Worm (Caenorhabditis elegans) whole organism, L2 larva: ENCODE measurements around the gene plep-1.

Experiments used
- C34F6.9 ChIP-seq: fragments of 150-350 bp; optimal IDR thresholded peaks from 2 replicates; lab custom pipeline; 2014; ENCODE audit warnings: missing biosample characterization, missing genetic modification characterization
- F13H6.1 ChIP-seq: sonication (generic microtip); optimal IDR thresholded peaks from 2 replicates; lab custom pipeline; 2016; ENCODE audit warnings: missing genetic modification characterization, missing compliant biosample characterization
- R02D3.7 ChIP-seq: fragments of 150-350 bp; optimal IDR thresholded peaks from 2 replicates; lab custom pipeline; 2014; ENCODE audit warnings: missing biosample characterization, missing genetic modification characterization
- ZK546.5 ChIP-seq: sonication (generic microtip); optimal IDR thresholded peaks from 2 replicates; lab custom pipeline; 2017; ENCODE audit warnings: missing biosample characterization, missing genetic modification characterization
- aly-2 ChIP-seq: fragments of 150-350 bp; optimal IDR thresholded peaks from 2 replicates; lab custom pipeline; 2014; ENCODE audit warnings: missing biosample characterization, missing genetic modification characterization
- ama-1 ChIP-seq: fragments of 150-350 bp; optimal IDR thresholded peaks from 2 replicates; lab custom pipeline; 2018; ENCODE audit warnings: inconsistent platforms
- blmp-1 ChIP-seq: sonication (generic microtip); optimal IDR thresholded peaks from 2 replicates; lab custom pipeline; 2017; ENCODE audit warnings: missing genetic modification characterization, mild to moderate bottlenecking, missing compliant biosample characterization, antibody characterized with exemption, moderate library complexity; ENCODE audit not compliant: insufficient read depth
- ceh-82 ChIP-seq: fragments of 150-350 bp; optimal IDR thresholded peaks from 2 replicates; lab custom pipeline; 2014; ENCODE audit warnings: missing biosample characterization, missing genetic modification characterization
- dmd-4 ChIP-seq: sonication (generic microtip); optimal IDR thresholded peaks from 2 replicates; lab custom pipeline; 2017; ENCODE audit warnings: missing biosample characterization, missing genetic modification characterization
- egl-27 ChIP-seq: sonication (generic microtip); optimal IDR thresholded peaks from 3 replicates; lab custom pipeline; 2017; ENCODE audit warnings: missing biosample characterization, missing genetic modification reagents, missing genetic modification characterization
- elt-3 ChIP-seq: sonication (generic microtip); optimal IDR thresholded peaks from 2 replicates; lab custom pipeline; 2017; ENCODE audit warnings: missing biosample characterization, missing genetic modification characterization
- fos-1 ChIP-seq: fragments of 150-350 bp; optimal IDR thresholded peaks from 2 replicates; lab custom pipeline; 2014; ENCODE audit warnings: missing biosample characterization, missing genetic modification characterization
- lin-11 ChIP-seq: fragments of 150-350 bp; sonication (generic microtip); optimal IDR thresholded peaks from 2 replicates; lab custom pipeline; 2014; ENCODE audit warnings: missing biosample characterization, missing genetic modification characterization, inconsistent platforms, mixed read lengths
- lin-39 ChIP-seq: fragments of 150-350 bp; optimal IDR thresholded peaks from 2 replicates; lab custom pipeline; 2014; ENCODE audit warnings: missing biosample characterization, missing genetic modification reagents, missing genetic modification characterization
- lsy-2 ChIP-seq, 2 experiments: fragments of 150-350 bp in 1 of 2; sonication (generic microtip) in 1 of 2; optimal IDR thresholded peaks; 2 replicates each; lab custom pipeline; 2014 to 2017; ENCODE audit warnings: missing biosample characterization in 2 of 2, missing genetic modification characterization in 2 of 2
- mbf-1 ChIP-seq: sonication (generic microtip); optimal IDR thresholded peaks from 2 replicates; lab custom pipeline; 2017; ENCODE audit warnings: missing biosample characterization, missing genetic modification characterization
- mdl-1 ChIP-seq, 2 experiments: fragments of 150-350 bp in 1 of 2; sonication (generic microtip) in 1 of 2; optimal IDR thresholded peaks; 2 replicates each; lab custom pipeline; 2017; ENCODE audit warnings: missing biosample characterization in 2 of 2, missing genetic modification characterization in 2 of 2
- nhr-21 ChIP-seq: fragments of 150-350 bp; optimal IDR thresholded peaks from 2 replicates; lab custom pipeline; 2014; ENCODE audit warnings: missing biosample characterization, missing genetic modification characterization
- nhr-23 ChIP-seq: fragments of 150-350 bp; optimal IDR thresholded peaks from 2 replicates; lab custom pipeline; 2014; ENCODE audit warnings: missing biosample characterization, missing genetic modification reagents, missing genetic modification characterization
- nhr-237 ChIP-seq: fragments of 150-350 bp; optimal IDR thresholded peaks from 2 replicates; lab custom pipeline; 2014; ENCODE audit warnings: missing biosample characterization, missing genetic modification characterization
- nhr-25 ChIP-seq: fragments of 150-350 bp; sonication (generic microtip); optimal IDR thresholded peaks from 3 replicates; lab custom pipeline; 2014; ENCODE audit warnings: missing biosample characterization, missing genetic modification characterization
- nhr-6 ChIP-seq: fragments of 150-350 bp; optimal IDR thresholded peaks from 2 replicates; lab custom pipeline; 2014; ENCODE audit warnings: missing biosample characterization, missing genetic modification characterization
- peb-1 ChIP-seq: fragments of 150-350 bp; optimal IDR thresholded peaks from 2 replicates; lab custom pipeline; 2014; ENCODE audit warnings: missing biosample characterization, missing genetic modification characterization
- sem-4 ChIP-seq: fragments of 150-350 bp; optimal IDR thresholded peaks from 2 replicates; lab custom pipeline; 2014; ENCODE audit warnings: missing biosample characterization, missing genetic modification reagents, missing genetic modification characterization
- sma-3 ChIP-seq: sonication (generic microtip); optimal IDR thresholded peaks from 2 replicates; lab custom pipeline; 2016; ENCODE audit warnings: missing genetic modification reagents, missing genetic modification characterization, missing compliant biosample characterization
- sma-9 ChIP-seq, 2 experiments: fragments of 150-350 bp in 1 of 2; sonication (generic microtip) in 1 of 2; optimal IDR thresholded peaks; 2 replicates each; lab custom pipeline; 2014 to 2016; ENCODE audit warnings: missing genetic modification characterization in 2 of 2, mild to moderate bottlenecking in 1 of 2, missing biosample characterization in 1 of 2, missing compliant biosample characterization in 1 of 2, missing genetic modification reagents in 1 of 2, moderate library complexity in 1 of 2
- snpc-4 ChIP-seq: fragments of 150-350 bp; optimal IDR thresholded peaks from 2 replicates; lab custom pipeline; 2014; ENCODE audit warnings: missing biosample characterization, missing genetic modification characterization
- unc-39 ChIP-seq: fragments of 150-350 bp; optimal IDR thresholded peaks from 2 replicates; lab custom pipeline; 2014; ENCODE audit warnings: missing biosample characterization, missing genetic modification characterization
- unc-55 ChIP-seq: fragments of 150-350 bp; sonication (generic microtip); optimal IDR thresholded peaks from 3 replicates; lab custom pipeline; 2014; ENCODE audit warnings: missing biosample characterization, missing genetic modification reagents, missing genetic modification characterization
- ztf-11 ChIP-seq: sonication (generic microtip); optimal IDR thresholded peaks from 2 replicates; lab custom pipeline; 2017; ENCODE audit warnings: missing biosample characterization, missing genetic modification characterization
- ztf-4 ChIP-seq: fragments of 150-350 bp; optimal IDR thresholded peaks from 2 replicates; lab custom pipeline; 2014; ENCODE audit warnings: missing biosample characterization, missing genetic modification characterization

The plep-1 gene

DNA sequence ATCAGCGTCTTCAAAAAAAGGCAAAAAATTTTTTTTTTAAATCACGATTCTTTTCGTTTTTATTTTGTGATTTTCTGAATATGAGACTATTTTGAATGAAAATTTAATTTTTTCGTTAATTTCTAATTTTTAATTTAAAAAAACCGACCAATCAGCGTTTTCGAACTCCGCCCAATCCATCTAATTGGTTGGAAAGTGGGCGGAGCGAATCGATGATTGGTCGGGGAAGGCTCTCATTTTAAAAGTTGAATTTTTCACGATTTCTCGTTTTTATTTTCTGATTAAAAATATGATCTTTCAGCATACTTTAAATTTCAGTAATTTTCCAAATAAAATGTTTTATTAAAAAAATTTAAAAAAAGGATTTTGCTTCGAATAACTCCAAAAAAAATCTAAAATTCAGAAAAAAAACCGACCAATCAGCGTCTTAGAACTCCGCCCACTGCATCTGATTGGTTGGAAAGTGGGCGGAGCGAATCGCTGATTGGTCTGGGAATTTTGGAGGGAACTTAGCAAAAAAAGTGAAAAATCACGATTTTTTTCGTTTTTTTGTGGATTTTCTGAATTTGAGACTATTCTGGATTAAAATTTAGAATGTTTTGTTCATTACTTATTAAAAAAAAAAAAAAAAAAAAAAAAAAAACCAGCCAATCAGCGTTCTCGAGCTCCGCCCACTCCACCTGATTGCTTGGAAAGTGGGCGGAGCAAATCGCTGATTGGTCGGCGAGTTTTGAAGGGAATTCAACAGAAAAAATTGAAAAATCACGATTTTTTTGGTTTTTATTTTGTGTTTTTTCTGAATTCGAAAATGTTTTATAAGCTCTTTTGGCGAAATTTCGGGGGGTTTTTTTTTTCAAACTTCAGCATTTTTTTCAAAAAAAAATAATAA, 27.5 kb downstream of the plep-1 start:
- no peak for TF ChIP-seq mbf-1 (tag; lab: Kevin White, UChicago)
- TF ChIP-seq sem-4 (tag; lab: Kevin White, UChicago): no peak
- no peak for TF ChIP-seq nhr-237
- no peak for TF ChIP-seq dmd-4 (tag; lab: Kevin White, UChicago)
- no peak for TF ChIP-seq lsy-2 (tag; optimal IDR thresholded peaks at IDR 0.05; lab: Kevin White, UChicago)
- TF ChIP-seq snpc-4 (tag; lab: Kevin White, UChicago): no peak
- TF ChIP-seq ama-1 (lab: Kevin White, UChicago): no peak
- TF ChIP-seq C34F6.9 (tag; lab: Kevin White, UChicago): no peak
- TF ChIP-seq peb-1 (tag; lab: Kevin White, UChicago): no peak
- no peak for TF ChIP-seq aly-2
- TF ChIP-seq sma-3 (GFP tag; lab: Kevin White, UChicago): no peak
- TF ChIP-seq lin-11 (tag; lab: Kevin White, UChicago): no peak
- TF ChIP-seq ZK546.5: no peak
- no peak for TF ChIP-seq mdl-1 (tag; optimal IDR thresholded peaks at IDR 0.05; lab: Kevin White, UChicago)

ce11 chrII:4281743-4282142, 30.3 kb downstream of the plep-1 start, which contains the start of gene C01F1.5:
Gene C01F1.5 (minus strand): TSS chrII:4281845.
- TF ChIP-seq nhr-21 (tag; lab: Kevin White, UChicago): no peak
- no peak for TF ChIP-seq lin-11 (tag; lab: Kevin White, UChicago)
- TF ChIP-seq ztf-11 (tag; lab: Kevin White, UChicago): no peak
- TF ChIP-seq snpc-4 (tag; lab: Kevin White, UChicago): no peak
- TF ChIP-seq nhr-6 (tag; lab: Kevin White, UChicago): no peak
- TF ChIP-seq elt-3 (tag; lab: Kevin White, UChicago): no peak
- TF ChIP-seq ZK546.5: no peak

ce11 chrII:4277639-4278038, 34.4 kb downstream of the plep-1 start:
- TF ChIP-seq sem-4 (tag; lab: Kevin White, UChicago): no peak
- no peak for TF ChIP-seq ceh-82 (tag; lab: Kevin White, UChicago)
- no peak for TF ChIP-seq C34F6.9 (tag; lab: Kevin White, UChicago)
- TF ChIP-seq nhr-25 (tag; lab: Kevin White, UChicago): no peak
- no peak for TF ChIP-seq sma-9 (GFP tag; optimal IDR thresholded peaks at IDR 0.05; lab: Kevin White, UChicago)
- no peak for TF ChIP-seq sma-9 (tag; optimal IDR thresholded peaks at IDR 0.05; lab: Kevin White, UChicago)
- TF ChIP-seq ztf-11 (tag; lab: Kevin White, UChicago): no peak
- no peak for TF ChIP-seq lsy-2 (tag; optimal IDR thresholded peaks at IDR 0.05; lab: Kevin White, UChicago)
- TF ChIP-seq peb-1 (tag; lab: Kevin White, UChicago): no peak

- no peak for TF ChIP-seq unc-55 (GFP tag; lab: Kevin White, UChicago)
- TF ChIP-seq sem-4 (tag; lab: Kevin White, UChicago): no peak
These were observed 35.1 kb downstream of the plep-1 start for ce11 chrII:4276924-4277323.

- TF ChIP-seq mbf-1 (tag; lab: Kevin White, UChicago) (no peak), F13H6.1 (no peak)
These were observed 36.3 kb downstream of the plep-1 start, which contains the start of gene npr-42 for ce11 chrII:4275637-4276252. Gene npr-42 (plus strand): TSS chrII:4276202.

ce11 chrII:4267711-4268110, 44.3 kb downstream of the plep-1 start:
- TF ChIP-seq fos-1 (tag; lab: Kevin White, UChicago) (no peak), blmp-1 (tag; lab: Kevin White, UChicago) (no peak), aly-2 (no peak), R02D3.7 (tag; lab: Kevin White, UChicago) (no peak), unc-39 (tag; lab: Kevin White, UChicago) (no peak), lin-39 (tag; lab: Kevin White, UChicago) (no peak), ama-1 (lab: Kevin White, UChicago) (no peak), F13H6.1 (no peak), egl-27 (tag; lab: Kevin White, UChicago) (no peak), nhr-23 (tag; lab: Kevin White, UChicago) (no peak), ztf-4 (tag; lab: Kevin White, UChicago) (no peak), dmd-4 (tag; lab: Kevin White, UChicago) (no peak), ZK546.5 (no peak)
